Fruit fly (Drosophila melanogaster): ENCODE measurements around the gene hng3.

Gene hng3

DNA sequence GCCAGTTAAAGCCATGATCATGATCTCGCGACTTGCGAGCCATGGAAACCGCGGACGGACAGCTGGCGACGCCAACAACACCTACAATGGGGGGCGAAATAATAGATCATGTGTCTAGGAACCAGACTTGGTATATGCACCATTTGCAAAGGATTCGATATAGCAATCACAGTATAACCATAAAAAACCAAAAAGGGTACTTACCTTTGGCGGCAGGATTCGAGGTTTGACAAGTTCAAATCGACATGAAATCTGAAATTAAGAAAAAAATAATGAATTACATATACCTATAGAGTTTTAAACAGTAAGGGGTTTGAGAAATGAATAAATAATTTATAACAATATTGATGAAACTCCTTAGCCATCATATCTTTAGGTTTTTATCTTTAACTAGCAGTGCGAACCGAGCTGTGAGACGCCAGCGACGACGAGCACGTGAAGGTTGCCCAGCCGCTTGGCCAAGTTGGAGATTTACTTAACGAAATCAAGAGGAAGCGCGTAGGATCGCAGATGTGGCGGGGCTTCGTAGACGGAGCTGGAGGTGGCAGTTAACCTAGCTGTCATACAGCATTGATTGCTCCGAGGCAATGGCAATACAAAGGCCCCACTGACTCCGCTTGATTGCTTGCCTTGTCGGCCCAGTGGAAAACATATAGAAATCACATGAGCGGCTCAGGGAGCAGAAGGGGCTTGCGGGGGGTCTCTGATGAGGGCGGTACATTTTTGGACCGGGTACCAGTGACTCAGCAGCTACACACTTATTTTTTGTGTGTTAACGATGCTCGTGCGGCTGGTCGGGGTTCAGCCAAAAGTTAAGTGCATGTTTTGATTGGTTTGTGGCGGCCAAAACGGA lies 21.2 kb downstream of the hng3 start:
- TF ChIP-seq Blimp-1 (GFP tag; optimal IDR thresholded peaks at IDR 0.05) = no peak
- peak; percentile 76 for TF ChIP-seq OdsH (GFP tag; optimal IDR thresholded peaks at IDR 0.05)
- peak; percentile 81 for TF ChIP-seq spab (GFP tag; optimal IDR thresholded peaks at IDR 0.05)
- no peak for TF ChIP-seq Sox102F (GFP tag; optimal IDR thresholded peaks at IDR 0.05)
- TF ChIP-seq Lpt (GFP tag; optimal IDR thresholded peaks at IDR 0.05) = peak; percentile 33
- TF ChIP-seq CG11902 (GFP tag; optimal IDR thresholded peaks at IDR 0.05) = no peak
- peak; percentile 56 for TF ChIP-seq Sox15 (GFP tag; optimal IDR thresholded peaks at IDR 0.05)
- TF ChIP-seq CG3919 (GFP tag; optimal IDR thresholded peaks at IDR 0.05) = peak; percentile 72
- peak; percentile 79 for TF ChIP-seq CG6792 (GFP tag; optimal IDR thresholded peaks at IDR 0.05)
- peak; percentile 88 for TF ChIP-seq CG32006 (GFP tag; optimal IDR thresholded peaks at IDR 0.05)
- TF ChIP-seq achi (GFP tag; optimal IDR thresholded peaks at IDR 0.05) = peak; percentile 73
- no peak for TF ChIP-seq fd85E (GFP tag; optimal IDR thresholded peaks at IDR 0.05)
- peak; percentile 40 for TF ChIP-seq CG8319 (GFP tag; optimal IDR thresholded peaks at IDR 0.05)
- peak; percentile 89 for TF ChIP-seq CG10631 (GFP tag; optimal IDR thresholded peaks at IDR 0.05)
- TF ChIP-seq Gug (GFP tag; IDR thresholded peaks at IDR 0.05) = peak; percentile 13; the same call in 1 of the 2 replicates
- no peak for TF ChIP-seq Hr38 (GFP tag; optimal IDR thresholded peaks at IDR 0.05)
- TF ChIP-seq vri (GFP tag; optimal IDR thresholded peaks at IDR 0.05) = no peak
- TF ChIP-seq CG6276 (GFP tag; optimal IDR thresholded peaks at IDR 0.05) = peak; percentile 48
- peak; percentile 55 for TF ChIP-seq CG7368 (GFP tag; optimal IDR thresholded peaks at IDR 0.05)
- TF ChIP-seq net (GFP tag; optimal IDR thresholded peaks at IDR 0.05) = peak; percentile 71
- no peak for TF ChIP-seq Eip93F (GFP tag; optimal IDR thresholded peaks at IDR 0.05)
- peak; percentile 35 for TF ChIP-seq CG9139 (GFP tag; optimal IDR thresholded peaks at IDR 0.05)
- TF ChIP-seq CG1621 (tag; optimal IDR thresholded peaks at IDR 0.05) = peak; percentile 35
- peak; percentile 73 for TF ChIP-seq CG15336 (GFP tag; IDR thresholded peaks at IDR 0.05)
- TF ChIP-seq fkh (GFP tag; optimal IDR thresholded peaks at IDR 0.05) = peak; percentile 11
- TF ChIP-seq Hr4 (GFP tag; optimal IDR thresholded peaks at IDR 0.05) = peak; percentile 69
- TF ChIP-seq dsx (GFP tag; optimal IDR thresholded peaks at IDR 0.05; ENCODE audit: poor library complexity, severe bottlenecking) = peak; percentile 51
- peak; percentile 77 for TF ChIP-seq CG34406 (GFP tag; optimal IDR thresholded peaks at IDR 0.05)
- no peak for TF ChIP-seq CG31627 (GFP tag; optimal IDR thresholded peaks at IDR 0.05)
- no peak for TF ChIP-seq Smox (GFP tag; optimal IDR thresholded peaks at IDR 0.05)
- TF ChIP-seq Eip78C (GFP tag) = peak; percentile 86
- peak; percentile 88 for TF ChIP-seq fd59A (GFP tag; optimal IDR thresholded peaks at IDR 0.05)
- peak; percentile 72 for TF ChIP-seq pdm3 (GFP tag; optimal IDR thresholded peaks at IDR 0.05)
- TF ChIP-seq dac (GFP tag; optimal IDR thresholded peaks at IDR 0.05) = peak; percentile 67
- peak; percentile 70 for TF ChIP-seq acj6 (GFP tag; optimal IDR thresholded peaks at IDR 0.05)
- TF ChIP-seq CG6163 (GFP tag; IDR thresholded peaks at IDR 0.05) = peak; percentile 38; the same call in 2 of the 3 replicates
- TF ChIP-seq Ets21C (GFP tag; optimal IDR thresholded peaks at IDR 0.05) = no peak
- TF ChIP-seq CG8632 (GFP tag; optimal IDR thresholded peaks at IDR 0.05) = peak; percentile 74
- peak; percentile 68 for TF ChIP-seq CG4318 (GFP tag; optimal IDR thresholded peaks at IDR 0.05)
- TF ChIP-seq CG3032 (tag; optimal IDR thresholded peaks at IDR 0.05) = peak; percentile 84
- peak; percentile 77 for TF ChIP-seq CG8119 (GFP tag; IDR thresholded peaks at IDR 0.05)
- TF ChIP-seq svp (GFP tag) = peak; percentile 26
- TF ChIP-seq ss (GFP tag; optimal IDR thresholded peaks at IDR 0.05) = peak; percentile 36 to 72
- TF ChIP-seq salr (GFP tag; optimal IDR thresholded peaks at IDR 0.05) = peak; percentile 54 to 81
- TF ChIP-seq CG6854 (GFP tag; optimal IDR thresholded peaks at IDR 0.05) = no peak
- TF ChIP-seq Sox14 (GFP tag; optimal IDR thresholded peaks at IDR 0.05) = peak; percentile 18
- peak; percentile 48; the same call in 2 of the 3 replicates for TF ChIP-seq eg (GFP tag; IDR thresholded peaks at IDR 0.05)
- TF ChIP-seq Met (GFP tag; optimal IDR thresholded peaks at IDR 0.05) = no peak
- peak; percentile 74 for TF ChIP-seq Ets96B (tag; optimal IDR thresholded peaks at IDR 0.05)
- peak; percentile 3 for TF ChIP-seq esn (GFP tag; optimal IDR thresholded peaks at IDR 0.05)

All from whole organism, prepupa.